Fruit fly (Drosophila melanogaster) whole organism, adult: ENCODE data around the gene Ir7b.

Experiments
- CG5204 ChIP-seq: fragments of 200-800 bp; sonication (Bioruptor generic); optimal IDR thresholded peaks from 2 replicates; lab custom pipeline; 2016; ENCODE audit warnings: missing biosample characterization, missing genetic modification characterization
- Hr96 ChIP-seq: fragments of 200-800 bp; sonication (Bioruptor generic); optimal IDR thresholded peaks from 2 replicates; lab custom pipeline; 2016; ENCODE audit warnings: missing biosample characterization, missing genetic modification characterization
- bab1 ChIP-seq: fragments of 200-800 bp; sonication (Bioruptor generic); optimal IDR thresholded peaks from 3 replicates; lab custom pipeline; 2019; ENCODE audit warnings: missing biosample characterization, mild to moderate bottlenecking, missing genetic modification characterization, moderate library complexity
- kay ChIP-seq: fragments of 200-800 bp; sonication (Bioruptor generic); peaks from one replicate; lab custom pipeline; 2016; ENCODE audit warnings: missing biosample characterization, missing genetic modification characterization, borderline replicate concordance

DNA sequence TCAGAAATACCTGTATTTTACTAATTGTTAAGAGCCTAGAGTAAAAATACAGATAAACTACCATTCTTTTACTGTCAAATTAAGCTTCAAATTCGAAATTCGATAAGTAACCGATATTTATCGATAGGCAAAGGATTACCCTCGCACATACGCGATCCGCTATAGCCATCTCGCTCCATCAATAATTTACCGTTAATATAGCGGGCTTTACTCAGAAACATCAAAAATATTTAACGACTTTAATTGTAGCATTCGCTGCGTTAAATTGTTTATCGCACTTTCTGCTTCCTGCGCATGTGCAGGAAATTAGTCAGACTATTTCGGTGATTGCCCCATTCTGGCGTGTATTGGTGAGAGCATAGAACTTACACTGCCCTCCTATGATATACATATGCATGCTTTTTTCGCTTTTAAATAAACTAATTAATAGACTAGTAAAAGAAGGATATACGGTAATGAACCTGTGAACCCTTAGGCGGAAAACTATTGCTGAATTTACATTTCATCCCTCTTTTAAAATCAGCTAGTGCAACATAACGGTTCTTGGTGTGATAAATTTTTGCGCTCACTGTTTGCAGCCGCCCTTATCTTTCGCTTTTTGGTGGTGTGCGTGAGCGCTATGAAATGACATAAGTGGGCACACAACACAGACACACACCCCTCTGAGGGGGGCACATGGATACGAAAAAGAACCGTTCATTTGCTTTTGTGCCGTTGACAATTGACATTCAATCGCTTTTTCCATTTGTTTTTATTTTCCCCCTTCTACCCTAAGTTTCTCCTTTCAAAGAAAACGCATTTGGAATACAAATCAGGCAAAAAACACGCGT, 41.7 kb upstream of the Ir7b start, which contains the start of the genes dpr14 and spidey:
- peak; percentile 2 for TF ChIP-seq kay (GFP tag; lab: Kevin White, UChicago)
- peak; percentile 95 for TF ChIP-seq Hr96
- TF ChIP-seq CG5204 (GFP tag; lab: Kevin White, UChicago) = no peak
- TF ChIP-seq bab1 (GFP tag; lab: Kevin White, UChicago) = peak; percentile 88
